Worm (Caenorhabditis elegans) whole organism, L4/young adult: ENCODE results near the gene coh-3.

ENCODE experiments used
- dao-5 ChIP-seq: sonication (generic microtip); optimal IDR thresholded peaks from 2 replicates; lab custom pipeline; 2016; ENCODE audit warnings: missing genotype, missing genetic modification characterization, moderate library complexity, missing compliant biosample characterization
- him-1 ChIP-seq: sonication (generic microtip); optimal IDR thresholded peaks from 2 replicates; lab custom pipeline; 2016; ENCODE audit warnings: missing genotype, missing genetic modification reagents, missing genetic modification characterization, missing compliant biosample characterization

- no peak for TF ChIP-seq him-1 (tag; lab: Kevin White, UChicago)
- TF ChIP-seq dao-5: no peak
These were observed 2.9 kb downstream of the coh-3 start for ce11 chrV:14460122-14460521.
